Fruit fly (Drosophila melanogaster) whole organism, embryonic: ENCODE data around the gene Pdxk.

Experiments used
- Abd-B ChIP-seq: fragments of 200-800 bp; sonication (Bioruptor generic); optimal IDR thresholded peaks from 2 replicates; lab custom pipeline; 2018; ENCODE audit warnings: missing biosample characterization, mild to moderate bottlenecking, missing genetic modification characterization, moderate library complexity
- Atf-2 ChIP-seq: fragments of 200-800 bp; sonication (Bioruptor generic); optimal IDR thresholded peaks from 2 replicates; lab custom pipeline; 2016; ENCODE audit warnings: missing biosample characterization, missing genetic modification characterization
- CG13123 ChIP-seq: fragments of 200-800 bp; sonication (Bioruptor generic); optimal IDR thresholded peaks from 2 replicates; lab custom pipeline; 2016; ENCODE audit warnings: missing biosample characterization, missing genetic modification characterization
- CG13424 ChIP-seq: fragments of 200-800 bp; sonication (Bioruptor generic); optimal IDR thresholded peaks from 2 replicates; lab custom pipeline; 2019; ENCODE audit warnings: missing biosample characterization, mild to moderate bottlenecking, missing genetic modification characterization, moderate library complexity
- CG13775 ChIP-seq: fragments of 200-800 bp; sonication (Bioruptor generic); optimal IDR thresholded peaks from 3 replicates; lab custom pipeline; 2017; ENCODE audit warnings: missing biosample characterization, mild to moderate bottlenecking, missing genetic modification characterization
- CG13894 ChIP-seq: fragments of 200-800 bp; sonication (Bioruptor generic); optimal IDR thresholded peaks from 3 replicates; lab custom pipeline; 2018; ENCODE audit warnings: missing biosample characterization, mild to moderate bottlenecking, missing genetic modification characterization, moderate library complexity
- CG15514 ChIP-seq: fragments of 200-800 bp; sonication (Bioruptor generic); optimal IDR thresholded peaks from 3 replicates; lab custom pipeline; 2017; ENCODE audit warnings: missing biosample characterization, missing genetic modification characterization, mild to moderate bottlenecking, moderate library complexity, missing genetic modification reagents
- CG15696 ChIP-seq: fragments of 200-800 bp; sonication (Bioruptor generic); optimal IDR thresholded peaks from 2 replicates; lab custom pipeline; 2019; ENCODE audit warnings: missing biosample characterization, mild to moderate bottlenecking, missing genetic modification characterization, moderate library complexity
- CG16779 ChIP-seq: fragments of 200-800 bp; sonication (Bioruptor generic); IDR thresholded peaks from 2 replicates; pipeline ENCODE4 v1.3.6; 2022; ENCODE audit warnings: missing biosample characterization, missing genetic modification characterization
- CG2116 ChIP-seq: fragments of 200-800 bp; sonication (Bioruptor generic); optimal IDR thresholded peaks from 3 replicates; lab custom pipeline; 2018; ENCODE audit warnings: missing biosample characterization, mild to moderate bottlenecking, missing genetic modification characterization
- CG31224 ChIP-seq: fragments of 200-800 bp; sonication (Bioruptor generic); IDR thresholded peaks from 2 replicates; pipeline ENCODE4 v1.3.6; 2022; ENCODE audit warnings: missing biosample characterization, missing genetic modification characterization
- CG4404 ChIP-seq: fragments of 200-800 bp; sonication (Bioruptor generic); IDR thresholded peaks from 2 replicates; pipeline ENCODE4 v1.3.6; 2022; ENCODE audit warnings: missing biosample characterization, missing genetic modification characterization
- CG6791 ChIP-seq: fragments of 200-800 bp; sonication (Bioruptor generic); IDR thresholded peaks from 3 replicates; pipeline ENCODE4 v1.3.6; 2022; ENCODE audit warnings: missing biosample characterization, missing genetic modification characterization; ENCODE audit not compliant: partially characterized antibody
- CG7372 ChIP-seq: fragments of 200-800 bp; sonication (Bioruptor generic); IDR thresholded peaks from 2 replicates; pipeline ENCODE4 v1.3.6; 2022; ENCODE audit warnings: missing biosample characterization, missing genetic modification characterization
- CG7745 ChIP-seq: fragments of 200-800 bp; sonication (Bioruptor generic); optimal IDR thresholded peaks from 2 replicates; lab custom pipeline; 2018; ENCODE audit warnings: missing biosample characterization, mild to moderate bottlenecking, missing genetic modification characterization, moderate library complexity
- CG7786 ChIP-seq: fragments of 200-800 bp; sonication (Bioruptor generic); optimal IDR thresholded peaks from 2 replicates; lab custom pipeline; 2016; ENCODE audit warnings: missing biosample characterization, missing genetic modification characterization
- CG8290 ChIP-seq, 3 experiments: fragments of 200-800 bp; sonication (Bioruptor generic); optimal IDR thresholded peaks; 2 replicates each; lab custom pipeline; 2016 to 2019; ENCODE audit warnings: missing biosample characterization in 3 of 3, missing genetic modification characterization in 3 of 3, mild to moderate bottlenecking in 2 of 3, moderate library complexity in 1 of 3
- D19B ChIP-seq: fragments of 200-800 bp; sonication (Bioruptor generic); optimal IDR thresholded peaks from 2 replicates; lab custom pipeline; 2017; ENCODE audit warnings: missing biosample characterization, mild to moderate bottlenecking, missing genetic modification characterization
- Doc2 ChIP-seq: fragments of 200-800 bp; sonication (Bioruptor generic); IDR thresholded peaks from 2 replicates; pipeline ENCODE4 v1.3.6; 2022; ENCODE audit warnings: missing biosample characterization, missing genetic modification characterization
- ERR ChIP-seq: fragments of 200-800 bp; sonication (Bioruptor generic); optimal IDR thresholded peaks from 2 replicates; lab custom pipeline; 2016; ENCODE audit warnings: missing biosample characterization, missing genetic modification characterization
- Gug ChIP-seq: fragments of 200-800 bp; sonication (Bioruptor generic); IDR thresholded peaks from 4 replicates; pipeline ENCODE4 v1.3.6; 2022; ENCODE audit warnings: missing biosample characterization, missing genetic modification characterization
- Med ChIP-seq: fragments of 200-800 bp; sonication (Bioruptor generic); peaks from one replicate; lab custom pipeline; 2016; ENCODE audit warnings: missing biosample characterization, missing genetic modification characterization, mild to moderate bottlenecking, inconsistent platforms, moderate library complexity
- Mrtf ChIP-seq: fragments of 200-800 bp; sonication (Bioruptor generic); IDR thresholded peaks from 3 replicates; pipeline ENCODE4 v1.3.6; 2022; ENCODE audit warnings: missing biosample characterization, missing genetic modification characterization
- Poxn ChIP-seq: fragments of 200-800 bp; sonication (Bioruptor generic); IDR thresholded peaks from 2 replicates; pipeline ENCODE4 v1.3.6; 2022; ENCODE audit warnings: missing biosample characterization, missing genetic modification characterization
- Spps ChIP-seq: fragments of 200-800 bp; sonication (Bioruptor generic); optimal IDR thresholded peaks from 2 replicates; lab custom pipeline; 2018; ENCODE audit warnings: missing biosample characterization, mild to moderate bottlenecking, missing genetic modification characterization
- ac ChIP-seq: fragments of 200-800 bp; sonication (Bioruptor generic); optimal IDR thresholded peaks from 3 replicates; lab custom pipeline; 2017; ENCODE audit warnings: missing biosample characterization, mild to moderate bottlenecking, missing genetic modification characterization
- bbx ChIP-seq: fragments of 200-800 bp; sonication (Bioruptor generic); IDR thresholded peaks from 2 replicates; pipeline ENCODE4 v1.3.6; 2022; ENCODE audit warnings: missing biosample characterization, missing genetic modification characterization; ENCODE audit not compliant: partially characterized antibody
- dmrt11E ChIP-seq: fragments of 200-800 bp; sonication (Bioruptor generic); optimal IDR thresholded peaks from 3 replicates; lab custom pipeline; 2018; ENCODE audit warnings: missing biosample characterization, mild to moderate bottlenecking, missing genetic modification characterization, moderate library complexity
- ems ChIP-seq: fragments of 200-800 bp; sonication (Bioruptor generic); optimal IDR thresholded peaks from 3 replicates; lab custom pipeline; 2016; ENCODE audit warnings: missing biosample characterization, missing genetic modification characterization
- fru ChIP-seq: fragments of >200 bp; optimal IDR thresholded peaks from 2 replicates; lab custom pipeline; 2017
- gro ChIP-seq: fragments of 200-800 bp; sonication (Bioruptor generic); optimal IDR thresholded peaks from 2 replicates; lab custom pipeline; 2016; ENCODE audit warnings: missing biosample characterization, missing genetic modification characterization
- h ChIP-seq: fragments of >200 bp; optimal IDR thresholded peaks from 2 replicates; lab custom pipeline; 2017
- ham ChIP-seq: fragments of 200-800 bp; sonication (Bioruptor generic); IDR thresholded peaks from 2 replicates; pipeline ENCODE4 v1.3.6; 2022; ENCODE audit warnings: missing biosample characterization, missing genetic modification characterization
- ken ChIP-seq: fragments of 200-800 bp; sonication (Bioruptor generic); IDR thresholded peaks from 3 replicates; pipeline ENCODE4 v1.3.6; 2022; ENCODE audit warnings: missing biosample characterization, missing genetic modification characterization
- klu ChIP-seq: fragments of 200-800 bp; sonication (Bioruptor generic); IDR thresholded peaks from 2 replicates; pipeline ENCODE4 v1.3.6; 2022; ENCODE audit warnings: missing biosample characterization, missing genetic modification characterization
- mam ChIP-seq: fragments of 200-800 bp; sonication (Bioruptor generic); optimal IDR thresholded peaks from 3 replicates; lab custom pipeline; 2016; ENCODE audit warnings: missing biosample characterization, missing genetic modification characterization
- nau ChIP-seq: fragments of 200-800 bp; sonication (Bioruptor generic); optimal IDR thresholded peaks from 3 replicates; lab custom pipeline; 2017; ENCODE audit warnings: missing biosample characterization, mild to moderate bottlenecking, missing genetic modification characterization, missing genetic modification reagents
- nom ChIP-seq: fragments of 200-800 bp; sonication (Bioruptor generic); optimal IDR thresholded peaks from 2 replicates; lab custom pipeline; 2017; ENCODE audit warnings: missing biosample characterization, missing genetic modification characterization, mild to moderate bottlenecking, moderate library complexity, missing genetic modification reagents
- oc ChIP-seq: fragments of 200-800 bp; sonication (Bioruptor generic); optimal IDR thresholded peaks from 2 replicates; lab custom pipeline; 2018; ENCODE audit warnings: missing biosample characterization, mild to moderate bottlenecking, missing genetic modification characterization, moderate library complexity
- pb ChIP-seq: fragments of 200-800 bp; sonication (Bioruptor generic); optimal IDR thresholded peaks from 3 replicates; lab custom pipeline; 2016; ENCODE audit warnings: missing biosample characterization, missing genetic modification characterization
- pho ChIP-seq: fragments of 200-800 bp; sonication (Bioruptor generic); optimal IDR thresholded peaks from 2 replicates; lab custom pipeline; 2016; ENCODE audit warnings: missing biosample characterization, missing genetic modification characterization
- schlank ChIP-seq: fragments of 200-800 bp; sonication (Bioruptor generic); optimal IDR thresholded peaks from 2 replicates; lab custom pipeline; 2018; ENCODE audit warnings: missing biosample characterization, mild to moderate bottlenecking, missing genetic modification characterization
- shn ChIP-seq: fragments of 200-800 bp; sonication (Bioruptor generic); optimal IDR thresholded peaks from 3 replicates; lab custom pipeline; 2016; ENCODE audit warnings: missing biosample characterization, missing genetic modification characterization
- toy ChIP-seq: fragments of 200-800 bp; sonication (Bioruptor generic); IDR thresholded peaks from 2 replicates; pipeline ENCODE4 v1.3.6; 2022; ENCODE audit warnings: missing biosample characterization, missing genetic modification characterization

Pdxk gene

DNA sequence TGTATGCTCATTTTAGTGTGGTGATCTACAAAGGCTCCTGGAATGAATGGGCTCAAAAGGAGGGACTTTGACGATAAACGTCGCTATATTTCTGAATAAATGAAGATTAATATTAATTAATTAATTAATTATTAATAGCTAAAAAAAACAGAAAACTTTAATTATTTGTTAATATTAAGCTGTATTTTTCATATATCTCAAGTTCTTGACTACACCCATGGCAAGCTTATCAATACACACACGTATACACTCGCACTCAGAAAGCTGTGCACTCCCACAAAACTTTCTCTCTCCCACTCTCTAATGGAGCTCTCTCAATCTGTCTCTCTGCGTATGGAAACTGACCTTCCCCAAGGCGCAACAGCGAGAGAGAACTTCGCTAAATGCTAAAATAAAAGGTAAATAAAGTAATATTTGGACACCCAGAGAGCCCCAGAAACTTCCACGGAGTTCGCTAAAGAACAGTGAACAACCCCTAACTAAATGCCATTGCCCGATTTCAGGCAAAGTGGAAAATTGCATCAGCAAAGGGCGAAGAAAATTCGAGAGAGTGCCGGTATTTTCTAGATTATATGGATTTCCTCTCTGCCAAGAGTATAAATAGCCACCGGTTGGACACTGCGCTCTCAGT lies 13.4 kb downstream of the Pdxk start (continued):
- TF ChIP-seq CG15514 (GFP tag; lab: Kevin White, UChicago): peak; percentile 56
- no peak for TF ChIP-seq klu (GFP tag; lab: Robert Waterston, UW)
- no peak for TF ChIP-seq mam (GFP tag; lab: Kevin White, UChicago)
- no peak for TF ChIP-seq ham (GFP tag; lab: Robert Waterston, UW)
- TF ChIP-seq CG13894 (tag; lab: Kevin White, UChicago): peak; percentile 61
- TF ChIP-seq Abd-B (GFP tag; lab: Kevin White, UChicago): no peak
- TF ChIP-seq ac (GFP tag; lab: Kevin White, UChicago): no peak
- peak; percentile 46 for TF ChIP-seq Spps
- TF ChIP-seq CG4404: peak; percentile 33; the same call in 1 of the 2 replicates
- peak; percentile 29 for TF ChIP-seq D19B (GFP tag; lab: Kevin White, UChicago)
- no peak for TF ChIP-seq schlank (tag; lab: Kevin White, UChicago)
- peak; percentile 33 for TF ChIP-seq dmrt11E
- TF ChIP-seq CG7372 (GFP tag; lab: Robert Waterston, UW): peak; percentile 28; the same call in 1 of the 2 replicates

- TF ChIP-seq CG13123: no peak
- TF ChIP-seq nom (GFP tag; lab: Kevin White, UChicago): peak; percentile 13
Measured at dm6 chr3L:9375130-9375529, 15.0 kb downstream of the Pdxk start, which contains the start of gene CG4461. Gene CG4461 (plus strand): TSS chr3L:9375430.

- TF ChIP-seq CG31224 (GFP tag; lab: Robert Waterston, UW) (no peak), Doc2 (GFP tag; lab: Robert Waterston, UW) (no peak), Mrtf (GFP tag; lab: Robert Waterston, UW) (0 out of 3 replicates have a peak, but pooled peaks have one; percentile 39), Med (GFP tag; lab: Kevin White, UChicago) (peak; percentile 56), CG7786 (GFP tag; lab: Kevin White, UChicago) (no peak), ken (GFP tag; lab: Robert Waterston, UW) (0 out of 3 replicates have a peak, but pooled peaks have one; percentile 14)
- TF ChIP-seq, all 482 proteins: peak for 3
Measured at dm6 chr3L:9376573-9376972, 16.5 kb downstream of the Pdxk start.

- TF ChIP-seq CG13424 (tag; lab: Kevin White, UChicago) (peak; percentile 87), CG16779 (no peak; the same call in 1 of the 2 replicates), gro (GFP tag; lab: Kevin White, UChicago) (peak; percentile 80), Gug (GFP tag; lab: Robert Waterston, UW) (peak; percentile 43; the same call in 2 of the 4 replicates), bbx (GFP tag; lab: Robert Waterston, UW) (no peak; the same call in 1 of the 2 replicates), Atf-2 (GFP tag; lab: Kevin White, UChicago) (peak; percentile 67), h (lab: Kevin White, UChicago) (no peak), CG2116 (peak; percentile 54), Poxn (GFP tag; lab: Robert Waterston, UW) (no peak), pb (peak; percentile 54), ems (peak; percentile 82), CG13775 (peak; percentile 73), pho (GFP tag; lab: Kevin White, UChicago) (peak; percentile 83), ERR (GFP tag; lab: Kevin White, UChicago) (peak; percentile 42), CG15696 (tag; lab: Kevin White, UChicago) (peak; percentile 12), CG8290 (GFP tag; optimal IDR thresholded peaks at IDR 0.05; lab: Kevin White, UChicago) (peak; percentile 72), CG8290 (tag; optimal IDR thresholded peaks at IDR 0.05; lab: Kevin White, UChicago) (peak in 1 of 2 experiments; percentile 24), toy (GFP tag; lab: Robert Waterston, UW) (no peak), fru (lab: Kevin White, UChicago) (no peak), shn (GFP tag; lab: Kevin White, UChicago) (peak; percentile 49), CG6791 (GFP tag; lab: Robert Waterston, UW) (no peak), oc (peak; percentile 86), CG7745 (tag; lab: Kevin White, UChicago) (peak; percentile 28), nau (peak; percentile 87)
Measured at dm6 chr3L:9377198-9378035, 17.3 kb downstream of the Pdxk start, which contains the start of gene Hsp26. Gene Hsp26 (minus strand): TSS chr3L:9377427.
